Fruit fly (Drosophila melanogaster): ENCODE results near the gene plum.

DNA sequence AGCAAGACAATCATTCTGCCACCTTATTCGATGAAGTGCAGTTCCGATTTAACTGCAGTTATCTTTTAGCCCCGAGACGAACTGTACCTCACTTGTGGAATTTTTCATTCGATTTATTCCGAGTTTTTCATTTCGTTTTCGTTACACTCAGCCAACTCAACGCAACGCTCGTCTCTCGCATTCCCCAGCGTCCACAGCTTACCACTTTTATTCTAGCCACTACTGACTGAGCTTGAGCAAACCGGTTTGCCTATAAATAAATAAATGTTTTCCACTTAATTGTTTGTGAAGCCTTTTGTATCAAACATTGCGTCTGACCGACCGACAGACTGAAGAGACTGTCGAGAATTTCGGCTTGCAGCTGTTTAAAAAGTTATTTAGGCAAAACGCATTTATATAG is 6.3 kb upstream of the plum start:
- no peak for TF ChIP-seq psq (optimal IDR thresholded peaks at IDR 0.05)
- no peak for TF ChIP-seq h (optimal IDR thresholded peaks at IDR 0.05)
- no peak for TF ChIP-seq Sin3A (optimal IDR thresholded peaks at IDR 0.05)
- no peak for TF ChIP-seq ttk (optimal IDR thresholded peaks at IDR 0.05)
